Fruit fly (Drosophila melanogaster) whole organism, adult: ENCODE measurements around the gene Jon25Biii.

Experiments
- CG11617 ChIP-seq: fragments of 200-800 bp; sonication (Bioruptor generic); optimal IDR thresholded peaks from 2 replicates; lab custom pipeline; 2017; ENCODE audit warnings: mild to moderate bottlenecking, missing biosample characterization, missing genetic modification reagents, missing genetic modification characterization
- CG12768 ChIP-seq: fragments of 200-800 bp; sonication (Bioruptor generic); optimal IDR thresholded peaks from 2 replicates; lab custom pipeline; 2017; ENCODE audit warnings: missing biosample characterization, missing genetic modification characterization, mild to moderate bottlenecking, moderate library complexity, missing genetic modification reagents
- CG14711 ChIP-seq: fragments of 200-800 bp; sonication (Bioruptor generic); optimal IDR thresholded peaks from 2 replicates; lab custom pipeline; 2018; ENCODE audit warnings: missing biosample characterization, mild to moderate bottlenecking, missing genetic modification characterization, moderate library complexity
- CG1620 ChIP-seq: fragments of 200-800 bp; sonication (Bioruptor generic); optimal IDR thresholded peaks from 2 replicates; lab custom pipeline; 2016; ENCODE audit warnings: missing biosample characterization, missing genetic modification characterization
- CG33017 ChIP-seq: fragments of 200-800 bp; sonication (Bioruptor generic); optimal IDR thresholded peaks from 2 replicates; lab custom pipeline; 2018; ENCODE audit warnings: missing biosample characterization, mild to moderate bottlenecking, missing genetic modification characterization, moderate library complexity
- CG5204 ChIP-seq: fragments of 200-800 bp; sonication (Bioruptor generic); optimal IDR thresholded peaks from 2 replicates; lab custom pipeline; 2016; ENCODE audit warnings: missing biosample characterization, missing genetic modification characterization
- CG7045 ChIP-seq: fragments of 200-800 bp; sonication (Bioruptor generic); optimal IDR thresholded peaks from 2 replicates; lab custom pipeline; 2017; ENCODE audit warnings: missing biosample characterization, mild to moderate bottlenecking, missing genetic modification characterization
- CG7101 ChIP-seq: fragments of 200-800 bp; sonication (Bioruptor generic); optimal IDR thresholded peaks from 2 replicates; lab custom pipeline; 2018; ENCODE audit warnings: missing biosample characterization, mild to moderate bottlenecking, missing genetic modification characterization, moderate library complexity
- Clk ChIP-seq: fragments of 200-800 bp; sonication (Bioruptor generic); optimal IDR thresholded peaks from 2 replicates; lab custom pipeline; 2017; ENCODE audit warnings: missing biosample characterization, missing genetic modification characterization
- Crg-1 ChIP-seq: fragments of 200-800 bp; sonication (Bioruptor generic); optimal IDR thresholded peaks from 2 replicates; lab custom pipeline; 2016; ENCODE audit warnings: missing biosample characterization, missing genetic modification characterization
- Hr96 ChIP-seq: fragments of 200-800 bp; sonication (Bioruptor generic); optimal IDR thresholded peaks from 2 replicates; lab custom pipeline; 2016; ENCODE audit warnings: missing biosample characterization, missing genetic modification characterization
- Mnt ChIP-seq: fragments of 200-800 bp; sonication (Bioruptor generic); optimal IDR thresholded peaks from 2 replicates; lab custom pipeline; 2016; ENCODE audit warnings: missing biosample characterization, mild to moderate bottlenecking, missing genetic modification characterization
- bab1 ChIP-seq: fragments of 200-800 bp; sonication (Bioruptor generic); optimal IDR thresholded peaks from 3 replicates; lab custom pipeline; 2019; ENCODE audit warnings: missing biosample characterization, mild to moderate bottlenecking, missing genetic modification characterization, moderate library complexity
- cic ChIP-seq: fragments of 200-800 bp; sonication (Bioruptor generic); optimal IDR thresholded peaks from 2 replicates; lab custom pipeline; 2017; ENCODE audit warnings: missing biosample characterization, mild to moderate bottlenecking, missing genetic modification characterization, moderate library complexity
- cnc ChIP-seq, 2 experiments: fragments of >200 bp; optimal IDR thresholded peaks; 2 replicates each; lab custom pipeline; 2017
- kay ChIP-seq: fragments of 200-800 bp; sonication (Bioruptor generic); peaks from one replicate; lab custom pipeline; 2016; ENCODE audit warnings: missing biosample characterization, missing genetic modification characterization, borderline replicate concordance
- ovo ChIP-seq: fragments of 200-800 bp; sonication (Bioruptor generic); optimal IDR thresholded peaks from 2 replicates; lab custom pipeline; 2016; ENCODE audit warnings: missing biosample characterization, missing genetic modification characterization
- pad ChIP-seq: fragments of 200-800 bp; sonication (Bioruptor generic); optimal IDR thresholded peaks from 3 replicates; lab custom pipeline; 2017; ENCODE audit warnings: missing biosample characterization, missing genetic modification characterization, mild to moderate bottlenecking, moderate library complexity, missing genetic modification reagents
- tj ChIP-seq: fragments of 200-800 bp; sonication (Bioruptor generic); optimal IDR thresholded peaks from 3 replicates; lab custom pipeline; 2017; ENCODE audit warnings: missing biosample characterization, mild to moderate bottlenecking, missing genetic modification characterization, moderate library complexity
- toe ChIP-seq: fragments of 200-800 bp; sonication (Bioruptor generic); optimal IDR thresholded peaks from 2 replicates; lab custom pipeline; 2016; ENCODE audit warnings: missing biosample characterization, missing genetic modification characterization

Jon25Biii gene

DNA sequence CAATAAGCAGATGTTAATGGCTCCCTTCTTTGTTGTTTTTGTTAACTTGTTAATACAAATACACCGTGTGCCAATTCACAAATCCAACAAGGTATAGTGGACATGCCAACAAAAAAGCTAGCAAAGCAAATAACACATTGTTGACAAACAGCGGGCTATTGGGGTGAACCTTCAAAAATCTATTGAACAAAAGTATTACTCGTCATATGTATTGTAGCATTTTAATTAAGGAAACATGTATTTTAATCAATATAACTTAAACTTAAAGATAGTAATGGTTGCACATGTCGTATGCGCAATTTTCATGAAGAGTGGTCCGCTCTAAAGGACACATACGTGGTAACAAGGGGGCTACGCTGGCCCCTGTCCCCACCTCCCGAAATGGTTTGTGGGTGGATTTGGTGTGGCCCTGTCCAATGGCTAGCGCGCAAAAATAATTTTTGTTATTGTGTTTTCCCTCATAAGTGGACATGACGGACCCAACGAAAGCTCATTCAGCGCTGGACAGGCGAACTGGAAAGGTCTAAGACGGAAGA is 8.2 kb downstream of the Jon25Biii start, which contains the start of gene synr:
Gene synr (plus strand): TSS at position 486 of the 536 bp plus-strand sequence.
- TF ChIP-seq toe (GFP tag; lab: Kevin White, UChicago), result no peak
- TF ChIP-seq Mnt (GFP tag; lab: Kevin White, UChicago), result no peak
- TF ChIP-seq CG7045 (GFP tag; lab: Kevin White, UChicago), result peak; percentile 1
- TF ChIP-seq CG5204 (GFP tag; lab: Kevin White, UChicago), result peak; percentile 28
- no peak for TF ChIP-seq CG11617 (GFP tag; lab: Kevin White, UChicago)

DNA sequence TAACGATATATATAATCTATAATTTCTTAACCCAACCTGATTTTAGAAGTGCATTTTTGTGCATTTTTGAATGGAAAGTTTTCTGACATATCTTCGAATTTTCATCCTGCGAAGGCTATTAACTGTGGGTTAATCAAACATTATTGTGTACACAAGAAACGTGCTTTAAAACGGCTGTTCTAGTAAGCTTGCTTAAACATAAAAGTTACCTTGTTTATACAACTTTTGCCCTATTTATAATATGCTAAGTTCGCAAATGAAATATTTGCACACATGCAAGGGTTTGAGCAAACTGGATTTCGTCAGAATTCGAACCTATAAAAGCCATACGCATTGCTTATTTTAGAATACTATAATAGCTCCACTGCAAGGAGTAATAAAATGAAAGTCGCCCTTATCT is 13.5 kb downstream of the Jon25Biii start, which contains the start of gene Sgs1:
Gene Sgs1 (plus strand): TSS at position 350 of the 400 bp plus-strand sequence.
- no peak for TF ChIP-seq toe (GFP tag; lab: Kevin White, UChicago)
- TF ChIP-seq CG7045 (GFP tag; lab: Kevin White, UChicago), result no peak

dm6 chr2L:4936325-4936869 is 14.2 kb downstream of the Jon25Biii start, which contains the start of gene hoe2:
hoe2 (minus strand) TSS chr2L:4936450.
- no peak for TF ChIP-seq Hr96
- peak; percentile 5 for TF ChIP-seq CG7045 (GFP tag; lab: Kevin White, UChicago)
- no peak for TF ChIP-seq cnc (optimal IDR thresholded peaks at IDR 0.05; lab: Kevin White, UChicago)

dm6 chr2L:4932284-4932683 is 18.3 kb downstream of the Jon25Biii start, which contains the start of gene hoe1:
hoe1 (minus strand) TSS chr2L:4932384.
- TF ChIP-seq Clk, result no peak
- TF ChIP-seq CG14711 (tag; lab: Kevin White, UChicago), result no peak
- TF ChIP-seq CG1620 (GFP tag; lab: Kevin White, UChicago), result no peak
- TF ChIP-seq CG7101, result no peak
- TF ChIP-seq cic, result no peak
- no peak for TF ChIP-seq kay (GFP tag; lab: Kevin White, UChicago)
- TF ChIP-seq Crg-1 (GFP tag; lab: Kevin White, UChicago), result no peak
- TF ChIP-seq cnc (optimal IDR thresholded peaks at IDR 0.05; lab: Kevin White, UChicago), result no peak
- TF ChIP-seq tj, result no peak
- no peak for TF ChIP-seq CG7045 (GFP tag; lab: Kevin White, UChicago)

DNA sequence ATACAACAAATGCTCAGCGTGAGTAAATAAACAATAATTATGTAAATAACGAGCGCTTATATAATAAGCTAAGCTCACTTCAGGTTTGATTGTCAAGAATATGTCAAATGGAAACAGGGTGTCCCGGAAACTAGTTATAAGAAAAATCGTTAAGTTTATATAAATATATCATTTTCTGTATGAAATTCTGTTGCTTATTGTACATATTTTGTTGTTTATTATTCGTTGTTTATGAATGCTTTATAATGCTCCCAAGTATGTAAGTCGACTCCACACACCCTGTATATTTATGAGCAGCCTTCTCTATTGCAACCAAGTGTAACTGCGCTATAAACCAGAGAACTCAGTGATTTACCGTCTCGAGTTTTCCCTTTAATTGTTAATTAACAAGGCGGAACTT is 20.0 kb downstream of the Jon25Biii start:
- TF ChIP-seq cic, result no peak
- TF ChIP-seq toe (GFP tag; lab: Kevin White, UChicago), result peak; percentile 9
- peak; percentile 20 for TF ChIP-seq CG11617 (GFP tag; lab: Kevin White, UChicago)
- no peak for TF ChIP-seq cnc (optimal IDR thresholded peaks at IDR 0.05; lab: Kevin White, UChicago)
- peak; percentile 67 for TF ChIP-seq CG7101
- TF ChIP-seq tj, result peak; percentile 30
- TF ChIP-seq pad (GFP tag; lab: Kevin White, UChicago), result no peak
- TF ChIP-seq Crg-1 (GFP tag; lab: Kevin White, UChicago), result no peak
- TF ChIP-seq CG33017 (tag; lab: Kevin White, UChicago), result peak; percentile 90
- TF ChIP-seq ovo, result no peak
- TF ChIP-seq bab1, result peak; percentile 35
- TF ChIP-seq CG14711 (tag; lab: Kevin White, UChicago), result peak; percentile 69
- TF ChIP-seq kay (GFP tag; lab: Kevin White, UChicago), result peak; percentile 36
- peak; percentile 83 for TF ChIP-seq CG7045 (GFP tag; lab: Kevin White, UChicago)
- TF ChIP-seq Clk, result no peak
- peak; percentile 61 for TF ChIP-seq CG5204 (GFP tag; lab: Kevin White, UChicago)
- TF ChIP-seq CG1620 (GFP tag; lab: Kevin White, UChicago), result no peak
- no peak for TF ChIP-seq Mnt (GFP tag; lab: Kevin White, UChicago)
- peak; percentile 51 for TF ChIP-seq CG12768 (GFP tag; lab: Kevin White, UChicago)
- TF ChIP-seq Hr96, result peak; percentile 12

dm6 chr2L:4928340-4928739 is 22.2 kb downstream of the Jon25Biii start:
- TF ChIP-seq Hr96 (no peak), CG7045 (GFP tag; lab: Kevin White, UChicago) (peak; percentile 30)

- TF ChIP-seq kay (GFP tag; lab: Kevin White, UChicago) (no peak), tj (peak; percentile 90), cnc (optimal IDR thresholded peaks at IDR 0.05; lab: Kevin White, UChicago) (no peak), CG14711 (tag; lab: Kevin White, UChicago) (no peak)
These were observed 33.8 kb downstream of the Jon25Biii start for dm6 chr2L:4916738-4917137.

- TF ChIP-seq Crg-1 (GFP tag; lab: Kevin White, UChicago), result peak; percentile 55
- TF ChIP-seq CG7045 (GFP tag; lab: Kevin White, UChicago), result no peak
- peak; percentile 77 for TF ChIP-seq CG14711 (tag; lab: Kevin White, UChicago)
- no peak for TF ChIP-seq toe (GFP tag; lab: Kevin White, UChicago)
- TF ChIP-seq CG7101, result peak; percentile 73
- TF ChIP-seq Mnt (GFP tag; lab: Kevin White, UChicago), result no peak
- peak; percentile 98 for TF ChIP-seq bab1
- peak; percentile 47 for TF ChIP-seq Hr96
- peak; percentile 79 for TF ChIP-seq pad (GFP tag; lab: Kevin White, UChicago)
- peak; percentile 0 for TF ChIP-seq CG1620 (GFP tag; lab: Kevin White, UChicago)
- peak; percentile 13 for TF ChIP-seq ovo
- peak; percentile 68 for TF ChIP-seq tj
- peak; percentile 81 for TF ChIP-seq CG11617 (GFP tag; lab: Kevin White, UChicago)
These were observed 34.8 kb downstream of the Jon25Biii start for dm6 chr2L:4915715-4916153.
